Fruit fly (Drosophila melanogaster): ENCODE measurements around the gene eIF4E5.

- no peak for TF ChIP-seq CG6854 (GFP tag; optimal IDR thresholded peaks at IDR 0.05)
- no peak for TF ChIP-seq CG32006 (GFP tag; optimal IDR thresholded peaks at IDR 0.05)
- no peak for TF ChIP-seq CG3919 (GFP tag; optimal IDR thresholded peaks at IDR 0.05)
- TF ChIP-seq Smox (GFP tag; optimal IDR thresholded peaks at IDR 0.05) = peak; percentile 49
- TF ChIP-seq CG31627 (GFP tag; optimal IDR thresholded peaks at IDR 0.05) = peak; percentile 15
- no peak for TF ChIP-seq CG11902 (GFP tag; optimal IDR thresholded peaks at IDR 0.05)
- TF ChIP-seq CG9139 (GFP tag; optimal IDR thresholded peaks at IDR 0.05) = no peak
- no peak for TF ChIP-seq Hr39 (GFP tag; optimal IDR thresholded peaks at IDR 0.05)
- TF ChIP-seq Sox102F (GFP tag; optimal IDR thresholded peaks at IDR 0.05) = no peak
- no peak for TF ChIP-seq eg (GFP tag; IDR thresholded peaks at IDR 0.05)
- TF ChIP-seq CG16779 (tag; optimal IDR thresholded peaks at IDR 0.05) = no peak
- no peak for TF ChIP-seq CG1621 (tag; optimal IDR thresholded peaks at IDR 0.05)
Measured at dm6 chr3L:7861807-7862206, 32.9 kb upstream of the eIF4E5 start.

Data from whole organism, prepupa.